Worm (Caenorhabditis elegans): ENCODE data around the gene skpo-3.

DNA sequence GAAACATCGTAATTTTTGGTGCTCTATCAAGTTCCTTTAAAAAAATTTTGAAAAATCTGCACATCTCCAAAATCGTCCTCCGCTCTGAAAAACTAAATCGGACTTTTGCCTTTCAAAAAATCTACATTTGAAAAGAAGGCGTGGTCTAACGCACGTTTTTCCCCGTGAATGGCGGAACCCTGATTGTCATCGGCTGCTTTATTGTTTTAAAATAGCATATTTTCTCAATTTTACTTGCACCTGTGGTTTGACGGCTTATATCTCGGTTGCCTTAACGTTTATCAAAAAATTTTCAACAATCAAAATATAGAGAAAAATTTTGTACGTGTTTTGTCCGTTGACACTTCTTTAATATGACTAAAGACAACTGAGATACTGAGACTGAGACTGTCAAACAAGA, 13.7 kb upstream of the skpo-3 start:
- TF ChIP-seq him-1 (tag; optimal IDR thresholded peaks at IDR 0.05) (no peak), dao-5 (tag; optimal IDR thresholded peaks at IDR 0.05) (no peak), W03F9.2 (tag; optimal IDR thresholded peaks at IDR 0.05) (no peak)

Measured in whole organism, L4/young adult.